Worm (Caenorhabditis elegans): ENCODE data around the gene grd-7.

The grd-7 gene

ce11 chrX:7230321-7230720 is 39.0 kb downstream of the grd-7 start (continued):
- TF ChIP-seq ama-1 (optimal IDR thresholded peaks at IDR 0.05) (no peak), ama-1 (GFP tag; optimal IDR thresholded peaks at IDR 0.05) (no peak), F10E7.11 (tag; optimal IDR thresholded peaks at IDR 0.05) (no peak), rpc-1 (optimal IDR thresholded peaks at IDR 0.05) (no peak), rpc-1 (tag; optimal IDR thresholded peaks at IDR 0.05) (no peak), bed-1 (GFP tag; IDR thresholded peaks at IDR 0.05) (no peak), madf-6 (GFP tag; IDR thresholded peaks at IDR 0.05) (no peak)

- no peak for TF ChIP-seq hrde-1 (tag; optimal IDR thresholded peaks at IDR 0.05; ENCODE audit: borderline replicate concordance)
- no peak for TF ChIP-seq snpc-4 (GFP tag; optimal IDR thresholded peaks at IDR 0.05)
- no peak for TF ChIP-seq snpc-4 (tag; optimal IDR thresholded peaks at IDR 0.05)
- no peak for TF ChIP-seq madf-8 (GFP tag; conservative IDR thresholded peaks at IDR 0.05)
- no peak for TF ChIP-seq let-607 (tag; optimal IDR thresholded peaks at IDR 0.05)
- TF ChIP-seq C17E4.6 (GFP tag; IDR thresholded peaks at IDR 0.05), result no peak
- no peak for TF ChIP-seq ztf-26 (tag; optimal IDR thresholded peaks at IDR 0.05)
- TF ChIP-seq mes-4 (tag; optimal IDR thresholded peaks at IDR 0.05), result no peak
These were observed 39.9 kb downstream of the grd-7 start for ce11 chrX:7229357-7229756.

- no peak for TF ChIP-seq lin-54 (GFP tag; optimal IDR thresholded peaks at IDR 0.05)
- TF ChIP-seq Y67H2A.10 (GFP tag; conservative IDR thresholded peaks at IDR 0.05), result no peak
- TF ChIP-seq T26A5.8 (tag; optimal IDR thresholded peaks at IDR 0.05), result no peak
- 0 out of 2 replicates have a peak, but pooled peaks have one; percentile 22 for TF ChIP-seq F37B4.10 (GFP tag; IDR thresholded peaks at IDR 0.05)
These were observed 44.3 kb downstream of the grd-7 start for ce11 chrX:7225028-7225427.

ce11 chrX:7224510-7224909 is 44.8 kb downstream of the grd-7 start:
- 0 out of 2 replicates have a peak, but pooled peaks have one; percentile 33 for TF ChIP-seq zfh-2 (GFP tag; conservative IDR thresholded peaks at IDR 0.05)
- TF ChIP-seq him-1 (tag; optimal IDR thresholded peaks at IDR 0.05), result no peak
- TF ChIP-seq F33H1.4 (GFP tag; IDR thresholded peaks at IDR 0.05), result 0 out of 2 replicates have a peak, but pooled peaks have one; percentile 9
- no peak for TF ChIP-seq let-607 (tag; optimal IDR thresholded peaks at IDR 0.05)
- TF ChIP-seq Y67H2A.10 (GFP tag; conservative IDR thresholded peaks at IDR 0.05), result no peak
- TF ChIP-seq athp-1 (tag; optimal IDR thresholded peaks at IDR 0.05), result no peak
- TF ChIP-seq xnd-1 (tag; optimal IDR thresholded peaks at IDR 0.05), result no peak
- 0 out of 2 replicates have a peak, but pooled peaks have one; percentile 11 for TF ChIP-seq attf-3 (GFP tag; conservative IDR thresholded peaks at IDR 0.05)
- TF ChIP-seq hrde-1 (tag; optimal IDR thresholded peaks at IDR 0.05; ENCODE audit: borderline replicate concordance), result no peak
- TF ChIP-seq rpc-1 (optimal IDR thresholded peaks at IDR 0.05), result no peak
- no peak for TF ChIP-seq rpc-1 (tag; optimal IDR thresholded peaks at IDR 0.05)
- TF ChIP-seq snpc-4 (GFP tag; optimal IDR thresholded peaks at IDR 0.05), result no peak
- no peak for TF ChIP-seq snpc-4 (tag; optimal IDR thresholded peaks at IDR 0.05)
- no peak for TF ChIP-seq ccch-3 (GFP tag; optimal IDR thresholded peaks at IDR 0.05)
- TF ChIP-seq let-526 (GFP tag; IDR thresholded peaks at IDR 0.05), result no peak
- TF ChIP-seq C06A6.2 (GFP tag; conservative IDR thresholded peaks at IDR 0.05), result no peak
- no peak for TF ChIP-seq dpl-1 (GFP tag; optimal IDR thresholded peaks at IDR 0.05)
- no peak for TF ChIP-seq F52B5.7 (tag; optimal IDR thresholded peaks at IDR 0.05)
- TF ChIP-seq rec-8 (tag; optimal IDR thresholded peaks at IDR 0.05), result no peak

ce11 chrX:7222383-7222782 is 46.9 kb downstream of the grd-7 start:
- no peak for TF ChIP-seq nhr-179 (tag; optimal IDR thresholded peaks at IDR 0.05)
- TF ChIP-seq cebp-1 (GFP tag; IDR thresholded peaks at IDR 0.05), result no peak
- peak; percentile 14 for TF ChIP-seq cebp-1 (tag; optimal IDR thresholded peaks at IDR 0.05)
- TF ChIP-seq ceh-27 (GFP tag; optimal IDR thresholded peaks at IDR 0.05), result peak; percentile 6
- TF ChIP-seq zfh-2 (GFP tag; conservative IDR thresholded peaks at IDR 0.05), result peak; percentile 63
- no peak for TF ChIP-seq T07F8.4 (tag; optimal IDR thresholded peaks at IDR 0.05)
- TF ChIP-seq zim-3 (tag; optimal IDR thresholded peaks at IDR 0.05), result no peak
- no peak for TF ChIP-seq gei-17 (GFP tag; optimal IDR thresholded peaks at IDR 0.05)
- TF ChIP-seq K12H6.12 (tag; optimal IDR thresholded peaks at IDR 0.05), result peak; percentile 11
